In the genomic region with DNA sequence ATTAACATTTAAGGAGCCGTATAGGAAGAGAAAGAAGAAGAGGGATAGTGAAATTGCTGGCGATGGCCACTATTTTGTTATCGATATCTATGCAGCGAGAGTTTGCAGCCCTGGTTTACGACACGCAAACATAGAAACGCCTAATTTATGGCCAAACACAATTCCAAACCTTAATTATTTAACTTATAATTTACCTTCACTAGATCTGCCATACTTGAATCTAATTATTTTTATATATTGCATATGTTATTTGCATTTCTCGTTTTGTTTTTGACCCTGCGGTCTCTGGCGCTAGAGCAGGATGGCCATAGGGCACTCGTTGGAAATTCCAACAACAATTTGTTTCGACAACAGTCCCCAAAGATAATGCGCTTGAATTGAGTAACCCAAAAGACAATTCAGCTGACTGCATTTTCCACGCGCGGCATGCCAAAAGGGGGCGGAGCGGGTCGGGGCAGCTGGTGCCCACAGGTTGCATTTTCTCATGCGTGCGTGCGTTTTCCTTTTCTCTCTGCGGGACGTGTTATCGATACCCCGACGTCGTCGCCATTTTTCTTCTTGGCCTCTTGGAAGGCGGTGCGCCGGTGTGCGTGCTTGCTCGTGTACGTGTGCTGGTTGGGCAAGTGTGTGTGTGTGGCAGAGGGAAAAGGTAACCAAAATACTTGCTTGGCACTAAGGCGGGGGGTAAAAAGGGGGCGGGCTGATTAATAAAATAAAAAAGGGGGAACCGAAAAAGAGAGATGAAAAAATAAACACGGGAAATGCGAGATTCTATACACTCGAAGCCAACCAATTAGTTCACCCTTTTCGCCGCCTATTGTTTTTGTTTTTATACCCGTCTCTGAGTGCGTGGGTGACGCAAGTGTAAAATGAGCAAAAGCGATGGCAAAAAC, we compare ENCODE assay signal across 1 fruit fly cellular context.
TF ChIP-seq lines count a peak whose summit lies in the region.

No protein-coding gene starts in this region.

TF ChIP-seq in whole organism, embryonic, 481 proteins besides CTCF, POLR2A, EP300 and RAD21 (continued from another document and continues in another):
- peak; percentile 19 for TF ChIP-seq CG10543 (GFP tag; optimal IDR thresholded peaks at IDR 0.05; lab: Kevin White, UChicago)
- peak; percentile 46; the same call in 1 of the 2 replicates for TF ChIP-seq Doc2 (GFP tag; IDR thresholded peaks at IDR 0.05; lab: Robert Waterston, UW)
- TF ChIP-seq CG10654 (GFP tag; optimal IDR thresholded peaks at IDR 0.05; lab: Kevin White, UChicago) = no peak
- TF ChIP-seq CG9797 (GFP tag; optimal IDR thresholded peaks at IDR 0.05; lab: Kevin White, UChicago) = peak; percentile 21
- TF ChIP-seq Atf-2 (GFP tag; optimal IDR thresholded peaks at IDR 0.05; lab: Kevin White, UChicago) = no peak
- TF ChIP-seq CG18619 (GFP tag; optimal IDR thresholded peaks at IDR 0.05; lab: Kevin White, UChicago) = peak; percentile 13
- no peak for TF ChIP-seq hth (optimal IDR thresholded peaks at IDR 0.05; lab: Kevin White, UChicago)
- TF ChIP-seq CG10209 (GFP tag; optimal IDR thresholded peaks at IDR 0.05; lab: Kevin White, UChicago) = peak; percentile 35
- TF ChIP-seq CG7839 (tag; optimal IDR thresholded peaks at IDR 0.05; lab: Kevin White, UChicago) = peak; percentile 41
- TF ChIP-seq sc (optimal IDR thresholded peaks at IDR 0.05; lab: Kevin White, UChicago) = no peak
- TF ChIP-seq sc (GFP tag; optimal IDR thresholded peaks at IDR 0.05; lab: Kevin White, UChicago) = no peak
- TF ChIP-seq bab2 (GFP tag; optimal IDR thresholded peaks at IDR 0.05; lab: Kevin White, UChicago) = no peak
- peak; percentile 88 for TF ChIP-seq CG10321 (GFP tag; IDR thresholded peaks at IDR 0.05; lab: Robert Waterston, UW)
- TF ChIP-seq TFAM (GFP tag; optimal IDR thresholded peaks at IDR 0.05; lab: Kevin White, UChicago) = no peak
- TF ChIP-seq CG6175 (GFP tag; IDR thresholded peaks at IDR 0.05; lab: Robert Waterston, UW) = peak; percentile 44; the same call in 1 of the 3 replicates
- peak; percentile 71 for TF ChIP-seq ken (GFP tag; IDR thresholded peaks at IDR 0.05; lab: Robert Waterston, UW)
- peak; percentile 52; the same call in 1 of the 3 replicates for TF ChIP-seq CG7963 (GFP tag; IDR thresholded peaks at IDR 0.05; lab: Robert Waterston, UW; ENCODE audit: partially characterized antibody)
- peak; percentile 3 for TF ChIP-seq Abd-B (GFP tag; optimal IDR thresholded peaks at IDR 0.05; lab: Kevin White, UChicago)
- peak; percentile 10 for TF ChIP-seq ems (GFP tag; optimal IDR thresholded peaks at IDR 0.05; lab: Kevin White, UChicago)
- no peak for TF ChIP-seq CG12236 (GFP tag; optimal IDR thresholded peaks at IDR 0.05; lab: Kevin White, UChicago)
- peak; percentile 29; the same call in 1 of the 2 replicates for TF ChIP-seq CG2129 (GFP tag; IDR thresholded peaks at IDR 0.05; lab: Robert Waterston, UW; ENCODE audit: partially characterized antibody)
- no peak for TF ChIP-seq CG12769 (tag; optimal IDR thresholded peaks at IDR 0.05; lab: Kevin White, UChicago)
- 0 out of 2 replicates have a peak, but pooled peaks have one; percentile 28 for TF ChIP-seq Oaz (GFP tag; IDR thresholded peaks at IDR 0.05; lab: Robert Waterston, UW)
- peak; percentile 21 for TF ChIP-seq lbe (GFP tag; optimal IDR thresholded peaks at IDR 0.05; lab: Kevin White, UChicago)
- no peak for TF ChIP-seq CG13624 (GFP tag; optimal IDR thresholded peaks at IDR 0.05; lab: Kevin White, UChicago)
- TF ChIP-seq ase (GFP tag; IDR thresholded peaks at IDR 0.05; lab: Robert Waterston, UW) = peak; percentile 54; the same call in 1 of the 3 replicates
- TF ChIP-seq NFAT (GFP tag; IDR thresholded peaks at IDR 0.05; lab: Robert Waterston, UW) = peak; percentile 81
- no peak for TF ChIP-seq CrebB (tag; optimal IDR thresholded peaks at IDR 0.05; lab: Kevin White, UChicago)
- peak; percentile 76 for TF ChIP-seq E2f1 (GFP tag; IDR thresholded peaks at IDR 0.05; lab: Robert Waterston, UW)
- peak; percentile 67 for TF ChIP-seq CG6813 (GFP tag; optimal IDR thresholded peaks at IDR 0.05; lab: Kevin White, UChicago)
- no peak for TF ChIP-seq jumu (GFP tag; optimal IDR thresholded peaks at IDR 0.05; lab: Kevin White, UChicago)
- TF ChIP-seq CG3847 (GFP tag; IDR thresholded peaks at IDR 0.05; lab: Robert Waterston, UW) = peak; percentile 56
- TF ChIP-seq CG7271 (tag; optimal IDR thresholded peaks at IDR 0.05; lab: Kevin White, UChicago) = no peak
- peak; percentile 63; the same call in 2 of the 3 replicates for TF ChIP-seq vnd (GFP tag; IDR thresholded peaks at IDR 0.05; lab: Robert Waterston, UW; ENCODE audit: partially characterized antibody)
- peak; percentile 14 for TF ChIP-seq CG30403 (GFP tag; optimal IDR thresholded peaks at IDR 0.05; lab: Kevin White, UChicago)
- no peak for TF ChIP-seq usp (GFP tag; optimal IDR thresholded peaks at IDR 0.05; lab: Kevin White, UChicago)
- no peak for TF ChIP-seq danr (GFP tag; IDR thresholded peaks at IDR 0.05; lab: Robert Waterston, UW)
- TF ChIP-seq CG1602 (GFP tag; optimal IDR thresholded peaks at IDR 0.05; lab: Kevin White, UChicago) = peak; percentile 1
- TF ChIP-seq CG8089 (GFP tag; optimal IDR thresholded peaks at IDR 0.05; lab: Kevin White, UChicago) = peak; percentile 13
- TF ChIP-seq sisA (GFP tag; IDR thresholded peaks at IDR 0.05; lab: Robert Waterston, UW) = peak; percentile 60
- 0 out of 3 replicates have a peak, but pooled peaks have one; percentile 17 for TF ChIP-seq CG2199 (GFP tag; IDR thresholded peaks at IDR 0.05; lab: Robert Waterston, UW)
- peak; percentile 80 for TF ChIP-seq CG34422 (GFP tag; IDR thresholded peaks at IDR 0.05; lab: Robert Waterston, UW)
- peak; percentile 17 for TF ChIP-seq CG2712 (tag; optimal IDR thresholded peaks at IDR 0.05; lab: Kevin White, UChicago)
- peak; percentile 42 for TF ChIP-seq CG7786 (GFP tag; optimal IDR thresholded peaks at IDR 0.05; lab: Kevin White, UChicago)
- peak; percentile 56; the same call in 2 of the 3 replicates for TF ChIP-seq Opbp (GFP tag; IDR thresholded peaks at IDR 0.05; lab: Robert Waterston, UW; ENCODE audit: partially characterized antibody)
- peak; percentile 37 for TF ChIP-seq nmo (GFP tag; optimal IDR thresholded peaks at IDR 0.05; lab: Kevin White, UChicago)
- peak; percentile 25 for TF ChIP-seq CG13424 (tag; optimal IDR thresholded peaks at IDR 0.05; lab: Kevin White, UChicago)
- no peak for TF ChIP-seq gce (GFP tag; IDR thresholded peaks at IDR 0.05; lab: Robert Waterston, UW)
- peak; percentile 15 for TF ChIP-seq grau (tag; optimal IDR thresholded peaks at IDR 0.05; lab: Kevin White, UChicago)
- no peak for TF ChIP-seq slou (GFP tag; optimal IDR thresholded peaks at IDR 0.05; lab: Kevin White, UChicago)
- peak; percentile 56; the same call in 1 of the 2 replicates for TF ChIP-seq Awh (GFP tag; IDR thresholded peaks at IDR 0.05; lab: Robert Waterston, UW)
- TF ChIP-seq CG12391 (tag; optimal IDR thresholded peaks at IDR 0.05; lab: Kevin White, UChicago) = peak; percentile 36
- peak; percentile 61 for TF ChIP-seq CG17328 (GFP tag; IDR thresholded peaks at IDR 0.05; lab: Robert Waterston, UW)
- TF ChIP-seq Hmr (GFP tag; optimal IDR thresholded peaks at IDR 0.05; lab: Kevin White, UChicago) = peak; percentile 66
- TF ChIP-seq CG8281 (tag; optimal IDR thresholded peaks at IDR 0.05; lab: Kevin White, UChicago) = no peak
- peak; percentile 22 for TF ChIP-seq CG18011 (GFP tag; optimal IDR thresholded peaks at IDR 0.05; lab: Kevin White, UChicago)
- TF ChIP-seq stc (GFP tag; IDR thresholded peaks at IDR 0.05; lab: Robert Waterston, UW) = peak; percentile 50; the same call in 1 of the 2 replicates
- TF ChIP-seq CG18764 (GFP tag; optimal IDR thresholded peaks at IDR 0.05; lab: Kevin White, UChicago) = no peak
- peak; percentile 44 for TF ChIP-seq Chrac-16 (GFP tag; optimal IDR thresholded peaks at IDR 0.05; lab: Kevin White, UChicago)
- peak; percentile 20 for TF ChIP-seq CG8388 (GFP tag; optimal IDR thresholded peaks at IDR 0.05; lab: Kevin White, UChicago)
- no peak for TF ChIP-seq Lpt (GFP tag; optimal IDR thresholded peaks at IDR 0.05; lab: Kevin White, UChicago)
- peak in 1 of 2 experiments; percentile 5 for TF ChIP-seq Hr51 (GFP tag; optimal IDR thresholded peaks at IDR 0.05; lab: Kevin White, UChicago)
- peak; percentile 78 for TF ChIP-seq vvl (GFP tag; IDR thresholded peaks at IDR 0.05; lab: Robert Waterston, UW)
- peak; percentile 77 for TF ChIP-seq Dll (GFP tag; IDR thresholded peaks at IDR 0.05; lab: Robert Waterston, UW; ENCODE audit: partially characterized antibody)
- peak; percentile 41 for TF ChIP-seq CG13775 (GFP tag; optimal IDR thresholded peaks at IDR 0.05; lab: Kevin White, UChicago)
- peak; percentile 29 for TF ChIP-seq CoRest (tag; optimal IDR thresholded peaks at IDR 0.05; lab: Kevin White, UChicago)
- peak; percentile 85 for TF ChIP-seq YL-1 (GFP tag; optimal IDR thresholded peaks at IDR 0.05; lab: Kevin White, UChicago)
- no peak for TF ChIP-seq D19B (GFP tag; optimal IDR thresholded peaks at IDR 0.05; lab: Kevin White, UChicago)
- TF ChIP-seq pan (optimal IDR thresholded peaks at IDR 0.05; lab: Kevin White, UChicago) = no peak
- TF ChIP-seq pan (GFP tag; optimal IDR thresholded peaks at IDR 0.05 in 1 of 2, IDR thresholded peaks at IDR 0.05 in 1 of 2) = peak in 1 of 2 experiments; percentile 72
- TF ChIP-seq ap (GFP tag; IDR thresholded peaks at IDR 0.05; lab: Robert Waterston, UW) = peak; percentile 22; the same call in 1 of the 2 replicates
- TF ChIP-seq HHEX (GFP tag; optimal IDR thresholded peaks at IDR 0.05; lab: Kevin White, UChicago) = no peak
- peak; percentile 74; the same call in 2 of the 3 replicates for TF ChIP-seq sr (GFP tag; IDR thresholded peaks at IDR 0.05; lab: Robert Waterston, UW)
- no peak for TF ChIP-seq dimm (GFP tag; IDR thresholded peaks at IDR 0.05; lab: Robert Waterston, UW)
- peak; percentile 78 for TF ChIP-seq CG6791 (GFP tag; IDR thresholded peaks at IDR 0.05; lab: Robert Waterston, UW; ENCODE audit: partially characterized antibody)
- peak; percentile 46 for TF ChIP-seq corto (GFP tag; optimal IDR thresholded peaks at IDR 0.05; lab: Kevin White, UChicago)
- peak; percentile 53; the same call in 1 of the 2 replicates for TF ChIP-seq HLH3B (GFP tag; IDR thresholded peaks at IDR 0.05; lab: Robert Waterston, UW)
- TF ChIP-seq CG11085 (GFP tag; IDR thresholded peaks at IDR 0.05; lab: Robert Waterston, UW) = peak; percentile 57; the same call in 1 of the 2 replicates
- no peak for TF ChIP-seq B-H2 (GFP tag; optimal IDR thresholded peaks at IDR 0.05; lab: Kevin White, UChicago)
- peak; percentile 16 for TF ChIP-seq Mad (GFP tag; optimal IDR thresholded peaks at IDR 0.05; lab: Kevin White, UChicago)
- peak; percentile 41; the same call in 1 of the 2 replicates for TF ChIP-seq Ada2b (GFP tag; IDR thresholded peaks at IDR 0.05; lab: Robert Waterston, UW)
- peak; percentile 24 for TF ChIP-seq Dip3 (GFP tag; optimal IDR thresholded peaks at IDR 0.05; lab: Kevin White, UChicago)
- TF ChIP-seq CG14710 (tag; optimal IDR thresholded peaks at IDR 0.05; lab: Kevin White, UChicago) = peak; percentile 36
- no peak for TF ChIP-seq croc (GFP tag; conservative IDR thresholded peaks at IDR 0.05; lab: Robert Waterston, UW)
- no peak for TF ChIP-seq CG31441 (GFP tag; IDR thresholded peaks at IDR 0.05; lab: Robert Waterston, UW)
- no peak for TF ChIP-seq pnt (GFP tag; optimal IDR thresholded peaks at IDR 0.05; lab: Kevin White, UChicago)
- peak; percentile 2 for TF ChIP-seq maf-S (GFP tag; optimal IDR thresholded peaks at IDR 0.05; lab: Kevin White, UChicago)
- TF ChIP-seq hkb (optimal IDR thresholded peaks at IDR 0.05; lab: Kevin White, UChicago) = no peak
- TF ChIP-seq hkb (GFP tag; IDR thresholded peaks at IDR 0.05; lab: Robert Waterston, UW) = peak; percentile 70
- TF ChIP-seq CG7357 (GFP tag; IDR thresholded peaks at IDR 0.05; lab: Robert Waterston, UW) = peak; percentile 29; the same call in 1 of the 3 replicates
- TF ChIP-seq Optix (GFP tag; IDR thresholded peaks at IDR 0.05; lab: Robert Waterston, UW) = peak; percentile 63; the same call in 2 of the 3 replicates
- TF ChIP-seq CG15514 (GFP tag; optimal IDR thresholded peaks at IDR 0.05; lab: Kevin White, UChicago) = peak; percentile 43
- no peak for TF ChIP-seq gt (GFP tag; IDR thresholded peaks at IDR 0.05; lab: Robert Waterston, UW)
- TF ChIP-seq CG16863 (GFP tag; optimal IDR thresholded peaks at IDR 0.05; lab: Kevin White, UChicago) = peak; percentile 3
- peak; percentile 71 for TF ChIP-seq dysf (GFP tag; IDR thresholded peaks at IDR 0.05; lab: Robert Waterston, UW)
- TF ChIP-seq gsb (GFP tag; IDR thresholded peaks at IDR 0.05; lab: Robert Waterston, UW) = peak; percentile 55; the same call in 1 of the 2 replicates
- peak; percentile 36 for TF ChIP-seq CG6272 (GFP tag; IDR thresholded peaks at IDR 0.05; lab: Robert Waterston, UW)
- peak; percentile 59 for TF ChIP-seq chm (GFP tag; IDR thresholded peaks at IDR 0.05; lab: Robert Waterston, UW)
- peak; percentile 83 for TF ChIP-seq CG11696 (GFP tag; IDR thresholded peaks at IDR 0.05; lab: Robert Waterston, UW)
- TF ChIP-seq CG8765 (GFP tag; IDR thresholded peaks at IDR 0.05; lab: Robert Waterston, UW) = peak; percentile 52; the same call in 1 of the 2 replicates
- no peak for TF ChIP-seq CG12659 (GFP tag; optimal IDR thresholded peaks at IDR 0.05; lab: Kevin White, UChicago)
- peak; percentile 19; the same call in 1 of the 2 replicates for TF ChIP-seq E2f2 (GFP tag; IDR thresholded peaks at IDR 0.05; lab: Robert Waterston, UW)
- peak; percentile 18 for TF ChIP-seq scrt (GFP tag; optimal IDR thresholded peaks at IDR 0.05; lab: Kevin White, UChicago)
- peak; percentile 81 for TF ChIP-seq Rfx (GFP tag; IDR thresholded peaks at IDR 0.05; lab: Robert Waterston, UW)
- peak; percentile 10 for TF ChIP-seq HLHmδ (GFP tag; optimal IDR thresholded peaks at IDR 0.05; lab: Kevin White, UChicago)
- TF ChIP-seq prd (optimal IDR thresholded peaks at IDR 0.05; lab: Kevin White, UChicago) = no peak
- peak; percentile 77 for TF ChIP-seq prd (GFP tag; IDR thresholded peaks at IDR 0.05; lab: Robert Waterston, UW)
- TF ChIP-seq CG17385 (GFP tag; optimal IDR thresholded peaks at IDR 0.05; lab: Kevin White, UChicago) = peak; percentile 93
- TF ChIP-seq CG17359 (tag; optimal IDR thresholded peaks at IDR 0.05; lab: Kevin White, UChicago) = peak; percentile 59
- peak; percentile 90 for TF ChIP-seq pros (GFP tag; optimal IDR thresholded peaks at IDR 0.05; lab: Kevin White, UChicago)
- peak; percentile 89 for TF ChIP-seq Drgx (GFP tag; IDR thresholded peaks at IDR 0.05; lab: Robert Waterston, UW)
- TF ChIP-seq Rx (GFP tag; IDR thresholded peaks at IDR 0.05; lab: Robert Waterston, UW) = peak; percentile 53
- TF ChIP-seq kah (GFP tag; optimal IDR thresholded peaks at IDR 0.05; lab: Kevin White, UChicago) = peak; percentile 20
- TF ChIP-seq mirr (GFP tag; optimal IDR thresholded peaks at IDR 0.05; lab: Kevin White, UChicago) = no peak
- peak; percentile 77 for TF ChIP-seq Scr (GFP tag; IDR thresholded peaks at IDR 0.05; lab: Robert Waterston, UW; ENCODE audit: partially characterized antibody)
- TF ChIP-seq CG7372 (GFP tag; IDR thresholded peaks at IDR 0.05; lab: Robert Waterston, UW) = 0 out of 2 replicates have a peak, but pooled peaks have one; percentile 6
